Worm (Caenorhabditis elegans): ENCODE measurements around the gene nhr-222.

The nhr-222 gene

ce11 chrV:3546517-3546916 is 3.3 kb upstream of the nhr-222 start, which contains the start of gene srbc-68:
TSS of gene srbc-68 (minus strand) at chrV:3546617.
- TF ChIP-seq F52B5.7 (tag; optimal IDR thresholded peaks at IDR 0.05) (no peak), hsf-1 (GFP tag; IDR thresholded peaks at IDR 0.05) (no peak), ceh-91 (GFP tag; IDR thresholded peaks at IDR 0.05) (no peak), mel-28 (tag; optimal IDR thresholded peaks at IDR 0.05; ENCODE audit: borderline replicate concordance) (no peak), snpc-3.4 (tag; optimal IDR thresholded peaks at IDR 0.05) (no peak), Y56A3A.18 (GFP tag; IDR thresholded peaks at IDR 0.05) (no peak), tbp1 (GFP tag; optimal IDR thresholded peaks at IDR 0.05) (no peak), mcd-1 (GFP tag; IDR thresholded peaks at IDR 0.05) (no peak), K11D2.4 (GFP tag; IDR thresholded peaks at IDR 0.05) (no peak), dpff-1 (tag; optimal IDR thresholded peaks at IDR 0.05) (no peak), cebp-1 (GFP tag; IDR thresholded peaks at IDR 0.05) (no peak), cebp-1 (tag; optimal IDR thresholded peaks at IDR 0.05) (no peak), aptf-2 (GFP tag; conservative IDR thresholded peaks at IDR 0.05) (no peak)

- no peak for TF ChIP-seq F52B5.7 (tag; optimal IDR thresholded peaks at IDR 0.05)
- no peak for TF ChIP-seq K11D2.4 (GFP tag; IDR thresholded peaks at IDR 0.05)
- TF ChIP-seq let-607 (tag; optimal IDR thresholded peaks at IDR 0.05), result no peak
- no peak for TF ChIP-seq F10E7.11 (tag; optimal IDR thresholded peaks at IDR 0.05)
- no peak for TF ChIP-seq cebp-1 (GFP tag; IDR thresholded peaks at IDR 0.05)
- TF ChIP-seq cebp-1 (tag; optimal IDR thresholded peaks at IDR 0.05), result no peak
- TF ChIP-seq ceh-40 (GFP tag; IDR thresholded peaks at IDR 0.05), result no peak
- no peak for TF ChIP-seq ets-4 (GFP tag; optimal IDR thresholded peaks at IDR 0.05)
- TF ChIP-seq attf-6 (GFP tag; IDR thresholded peaks at IDR 0.05), result no peak
- no peak for TF ChIP-seq unc-62 (GFP tag; optimal IDR thresholded peaks at IDR 0.05)
Measured at ce11 chrV:3541117-3541516, 2.1 kb downstream of the nhr-222 start, which contains the start of gene srbc-67. TSS of gene srbc-67 (minus strand) at chrV:3541217.

- TF ChIP-seq ccch-3 (GFP tag; optimal IDR thresholded peaks at IDR 0.05) (no peak), dox-1 (GFP tag; IDR thresholded peaks at IDR 0.05) (no peak), egl-18 (GFP tag; IDR thresholded peaks at IDR 0.05) (no peak), cebp-2 (GFP tag; IDR thresholded peaks at IDR 0.05) (no peak), lag-1 (GFP tag; IDR thresholded peaks at IDR 0.05) (no peak), lsy-27 (tag; optimal IDR thresholded peaks at IDR 0.05; ENCODE audit: borderline replicate concordance, insufficient read depth) (no peak), F57C9.4 (tag; optimal IDR thresholded peaks at IDR 0.05) (no peak), ceh-27 (GFP tag; optimal IDR thresholded peaks at IDR 0.05) (no peak), ets-4 (GFP tag; optimal IDR thresholded peaks at IDR 0.05) (no peak)
Measured at ce11 chrV:3538307-3538706, 4.9 kb downstream of the nhr-222 start, which contains the start of gene nhr-93. TSS of gene nhr-93 (minus strand) at chrV:3538407.

ce11 chrV:3535260-3535659 is 8.0 kb downstream of the nhr-222 start, which contains the start of gene nhr-221:
TSS of gene nhr-221 (minus strand) at chrV:3535360.
- TF ChIP-seq Y67H2A.10 (GFP tag; conservative IDR thresholded peaks at IDR 0.05) (no peak), snpc-1.3 (tag; optimal IDR thresholded peaks at IDR 0.05; ENCODE audit: insufficient read depth) (no peak), F49E8.2 (tag; optimal IDR thresholded peaks at IDR 0.05; ENCODE audit: insufficient read depth) (no peak), B0261.1 (tag; optimal IDR thresholded peaks at IDR 0.05) (no peak), athp-1 (tag; optimal IDR thresholded peaks at IDR 0.05) (no peak), snpc-1.1 (tag; optimal IDR thresholded peaks at IDR 0.05; ENCODE audit: insufficient read depth) (no peak), madf-10 (tag; optimal IDR thresholded peaks at IDR 0.05) (no peak), F22D6.2 (tag; optimal IDR thresholded peaks at IDR 0.05) (no peak), gei-17 (GFP tag; optimal IDR thresholded peaks at IDR 0.05) (no peak), nhr-27 (tag; optimal IDR thresholded peaks at IDR 0.05) (no peak), let-526 (GFP tag; IDR thresholded peaks at IDR 0.05) (no peak)
